Fruit fly (Drosophila melanogaster): ENCODE results near the gene pkm.

pkm gene

DNA sequence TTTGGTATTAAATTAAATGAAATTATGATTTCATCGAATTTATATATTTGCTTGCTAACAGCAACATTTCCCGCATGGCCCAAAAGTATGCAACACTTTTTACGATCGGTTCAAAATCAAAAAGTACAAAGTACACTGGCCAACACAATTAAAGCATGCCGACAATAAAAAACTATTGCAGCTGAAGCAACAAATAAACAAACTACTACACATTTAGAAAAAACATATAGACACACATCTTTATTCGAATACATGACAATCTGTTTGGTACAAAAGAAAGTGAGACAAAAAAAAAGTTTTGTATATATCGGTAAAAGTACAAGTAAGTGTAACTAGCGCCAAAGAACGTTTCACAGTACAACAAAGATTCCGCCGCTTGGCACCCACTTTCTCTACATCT is 28.9 kb downstream of the pkm start:
- TF ChIP-seq CTCF (optimal IDR thresholded peaks at IDR 0.05) (no peak), CG8478 (optimal IDR thresholded peaks at IDR 0.05) (no peak)

dm6 chrX:11550078-11550477 is 33.9 kb downstream of the pkm start:
- TF ChIP-seq CG8478 (optimal IDR thresholded peaks at IDR 0.05) = no peak
- no peak for TF ChIP-seq CTCF (optimal IDR thresholded peaks at IDR 0.05)

- TF ChIP-seq CTCF (optimal IDR thresholded peaks at IDR 0.05) (no peak), CG8478 (optimal IDR thresholded peaks at IDR 0.05) (no peak)
Measured at dm6 chrX:11548701-11549100, 35.3 kb downstream of the pkm start.

DNA sequence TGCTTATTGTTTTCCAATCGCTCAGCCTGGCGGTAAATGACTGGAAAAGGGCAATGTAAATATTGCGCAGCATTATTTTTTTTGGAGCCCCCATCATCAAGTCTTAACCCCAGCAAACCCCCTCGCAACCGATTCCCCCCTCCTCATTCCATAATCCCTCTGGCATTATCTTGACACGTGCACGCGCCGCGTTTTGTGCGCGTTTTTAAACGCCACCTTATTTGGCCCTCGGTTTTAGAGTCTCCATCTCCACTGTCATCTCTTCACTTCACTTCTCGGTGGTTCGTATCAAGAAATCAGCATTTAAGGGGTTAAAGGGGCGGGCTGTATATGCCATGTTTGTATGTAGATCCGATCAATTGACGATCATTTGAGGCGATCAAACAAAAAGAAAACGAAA is 37.0 kb downstream of the pkm start:
- TF ChIP-seq CTCF (optimal IDR thresholded peaks at IDR 0.05) (no peak), CG8478 (optimal IDR thresholded peaks at IDR 0.05) (no peak)

- TF ChIP-seq CTCF (optimal IDR thresholded peaks at IDR 0.05) = no peak
- no peak for TF ChIP-seq CG8478 (optimal IDR thresholded peaks at IDR 0.05)
Measured at dm6 chrX:11544951-11545426, 39.0 kb downstream of the pkm start.

DNA sequence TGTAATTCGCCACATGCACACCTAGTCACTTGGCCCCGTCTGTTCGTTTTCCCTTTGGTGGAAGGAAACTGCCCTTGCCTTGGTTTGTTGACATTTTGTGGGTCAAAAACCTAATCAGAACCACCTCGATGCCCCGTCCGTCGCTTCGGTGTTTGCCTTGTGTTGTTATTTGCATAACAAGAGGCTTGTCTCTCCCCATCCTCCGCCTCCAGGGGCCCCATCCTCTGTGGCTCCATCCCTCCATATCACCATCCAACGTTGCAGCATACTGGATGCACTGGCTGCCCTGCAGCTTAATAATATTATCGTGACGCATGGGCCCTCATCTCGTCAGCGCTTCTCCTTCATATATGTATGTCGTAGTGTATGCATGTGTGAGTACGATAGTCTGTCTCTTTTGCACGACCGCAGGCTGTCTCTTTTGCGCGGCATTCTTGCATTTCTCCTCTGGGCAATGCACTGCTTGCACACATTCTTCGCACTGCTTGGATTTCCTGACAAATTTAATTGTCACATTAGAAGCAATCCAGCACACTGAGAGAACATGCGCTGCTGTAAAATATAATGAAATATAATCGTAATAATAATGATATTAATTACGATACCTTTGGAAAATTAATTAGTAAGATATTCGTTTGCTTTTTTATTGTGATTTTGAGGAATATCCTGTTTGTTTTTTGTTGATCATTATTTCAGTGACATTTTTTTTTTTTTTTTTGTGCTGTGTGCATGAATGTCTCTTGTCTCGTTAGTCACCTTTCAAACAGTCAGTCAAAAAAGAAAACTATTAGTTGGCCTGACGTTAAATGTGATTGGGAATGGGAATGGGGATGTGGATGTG is 39.6 kb downstream of the pkm start:
- no peak for TF ChIP-seq CG8478 (optimal IDR thresholded peaks at IDR 0.05)
- no peak for TF ChIP-seq CTCF (optimal IDR thresholded peaks at IDR 0.05)

- TF ChIP-seq CG8478 (optimal IDR thresholded peaks at IDR 0.05) (no peak), CTCF (optimal IDR thresholded peaks at IDR 0.05) (no peak)
Measured at dm6 chrX:11543318-11543717, 40.7 kb downstream of the pkm start.

- no peak for TF ChIP-seq CTCF (optimal IDR thresholded peaks at IDR 0.05)
- no peak for TF ChIP-seq CG8478 (optimal IDR thresholded peaks at IDR 0.05)
Measured at dm6 chrX:11542502-11542901, 41.5 kb downstream of the pkm start.
